Worm (Caenorhabditis elegans) whole organism, L3 larva: Measurements from ENCODE around the gene srab-11.

Experiments
- R02D3.7 ChIP-seq: fragments of 150-350 bp; optimal IDR thresholded peaks from 2 replicates; lab custom pipeline; 2014; ENCODE audit warnings: missing biosample characterization, missing genetic modification characterization
- ZK546.5 ChIP-seq: sonication (generic microtip); optimal IDR thresholded peaks from 2 replicates; lab custom pipeline; 2017; ENCODE audit warnings: missing biosample characterization, missing genetic modification characterization
- aly-2 ChIP-seq: fragments of 150-350 bp; optimal IDR thresholded peaks from 2 replicates; lab custom pipeline; 2014; ENCODE audit warnings: missing biosample characterization, missing genetic modification characterization
- ama-1 ChIP-seq: fragments of 150-350 bp; optimal IDR thresholded peaks from 2 replicates; lab custom pipeline; 2018
- ceh-16 ChIP-seq: sonication (generic microtip); optimal IDR thresholded peaks from 2 replicates; lab custom pipeline; 2017; ENCODE audit warnings: missing biosample characterization, missing genetic modification characterization
- ceh-28 ChIP-seq: fragments of 150-350 bp; optimal IDR thresholded peaks from 2 replicates; lab custom pipeline; 2014; ENCODE audit warnings: missing biosample characterization, missing genetic modification reagents, missing genetic modification characterization
- ceh-82 ChIP-seq: fragments of 150-350 bp; optimal IDR thresholded peaks from 2 replicates; lab custom pipeline; 2014; ENCODE audit warnings: missing biosample characterization, missing genetic modification characterization
- ceh-9 ChIP-seq: sonication (generic microtip); optimal IDR thresholded peaks from 2 replicates; lab custom pipeline; 2018; ENCODE audit warnings: missing biosample characterization, missing genetic modification characterization
- daf-12 ChIP-seq: fragments of 150-350 bp; optimal IDR thresholded peaks from 2 replicates; lab custom pipeline; 2014; ENCODE audit warnings: missing biosample characterization, missing genetic modification reagents, missing genetic modification characterization
- egl-27 ChIP-seq: sonication (generic microtip); optimal IDR thresholded peaks from 4 replicates; lab custom pipeline; 2017; ENCODE audit warnings: missing biosample characterization, missing genetic modification reagents, missing genetic modification characterization
- egl-5 ChIP-seq: fragments of 150-350 bp; optimal IDR thresholded peaks from 2 replicates; lab custom pipeline; 2017; ENCODE audit warnings: missing biosample characterization, missing genetic modification reagents, missing genetic modification characterization, inconsistent platforms
- elt-1 ChIP-seq: fragments of 150-350 bp; optimal IDR thresholded peaks from 2 replicates; lab custom pipeline; 2014; ENCODE audit warnings: missing biosample characterization, missing genetic modification characterization
- elt-2 ChIP-seq: sonication (generic microtip); optimal IDR thresholded peaks from 2 replicates; lab custom pipeline; 2016; ENCODE audit warnings: missing genetic modification reagents, mild to moderate bottlenecking, missing genetic modification characterization, missing compliant biosample characterization
- elt-3 ChIP-seq, 3 experiments: fragments of 150-350 bp in 1 of 3; sonication (generic microtip) in 2 of 3; optimal IDR thresholded peaks; 2 replicates in 2 of 3; 4 replicates in 1 of 3; lab custom pipeline; 2014 to 2017; ENCODE audit warnings: missing biosample characterization in 3 of 3, missing genetic modification characterization in 3 of 3
- eor-1 ChIP-seq, 2 experiments: fragments of 150-350 bp; optimal IDR thresholded peaks; 2 replicates each; lab custom pipeline; 2014 to 2018; ENCODE audit warnings: missing biosample characterization in 2 of 2, missing genetic modification characterization in 2 of 2
- fkh-10 ChIP-seq: sonication (generic microtip); optimal IDR thresholded peaks from 2 replicates; lab custom pipeline; 2017; ENCODE audit warnings: missing biosample characterization, missing genetic modification reagents, missing genetic modification characterization
- fkh-2 ChIP-seq: fragments of 150-350 bp; optimal IDR thresholded peaks from 2 replicates; lab custom pipeline; 2014; ENCODE audit warnings: missing biosample characterization, missing genetic modification reagents, missing genetic modification characterization
- fos-1 ChIP-seq: fragments of 150-350 bp; optimal IDR thresholded peaks from 2 replicates; lab custom pipeline; 2014; ENCODE audit warnings: missing biosample characterization, missing genetic modification characterization
- hmg-11 ChIP-seq: sonication (generic microtip); optimal IDR thresholded peaks from 2 replicates; lab custom pipeline; 2016; ENCODE audit warnings: missing genetic modification characterization, missing compliant biosample characterization
- jun-1 ChIP-seq: fragments of 150-350 bp; optimal IDR thresholded peaks from 2 replicates; lab custom pipeline; 2014; ENCODE audit warnings: missing biosample characterization, missing genetic modification reagents, missing genetic modification characterization
- lin-15B ChIP-seq: fragments of 150-350 bp; optimal IDR thresholded peaks from 2 replicates; lab custom pipeline; 2014; ENCODE audit warnings: missing biosample characterization, missing genetic modification characterization
- lin-39 ChIP-seq: fragments of 150-350 bp; optimal IDR thresholded peaks from 2 replicates; lab custom pipeline; 2018; ENCODE audit warnings: missing biosample characterization, missing genetic modification reagents, missing genetic modification characterization
- lsy-12 ChIP-seq: sonication (generic microtip); optimal IDR thresholded peaks from 2 replicates; lab custom pipeline; 2016; ENCODE audit warnings: mild to moderate bottlenecking, missing genetic modification characterization, missing compliant biosample characterization
- mdl-1 ChIP-seq: fragments of 150-350 bp; optimal IDR thresholded peaks from 2 replicates; lab custom pipeline; 2014; ENCODE audit warnings: missing biosample characterization, missing genetic modification characterization
- mml-1 ChIP-seq: fragments of 150-350 bp; sonication (generic microtip); optimal IDR thresholded peaks from 3 replicates; lab custom pipeline; 2014; ENCODE audit warnings: missing biosample characterization, missing genetic modification characterization
- nfya-1 ChIP-seq: sonication (generic microtip); optimal IDR thresholded peaks from 2 replicates; lab custom pipeline; 2017; ENCODE audit warnings: missing genetic modification characterization, mild to moderate bottlenecking, missing compliant biosample characterization, antibody characterized with exemption, moderate library complexity; ENCODE audit not compliant: insufficient read depth
- nhr-11 ChIP-seq: fragments of 150-350 bp; optimal IDR thresholded peaks from 2 replicates; lab custom pipeline; 2014; ENCODE audit warnings: missing biosample characterization, missing genetic modification characterization
- nhr-12 ChIP-seq: fragments of 150-350 bp; optimal IDR thresholded peaks from 2 replicates; lab custom pipeline; 2014; ENCODE audit warnings: missing biosample characterization, missing genetic modification characterization
- nhr-23 ChIP-seq: fragments of 150-350 bp; optimal IDR thresholded peaks from 2 replicates; lab custom pipeline; 2014; ENCODE audit warnings: missing biosample characterization, missing genetic modification reagents, missing genetic modification characterization
- nhr-237 ChIP-seq: fragments of 150-350 bp; optimal IDR thresholded peaks from 2 replicates; lab custom pipeline; 2014; ENCODE audit warnings: missing biosample characterization, missing genetic modification characterization
- nhr-25 ChIP-seq: sonication (generic microtip); optimal IDR thresholded peaks from 2 replicates; lab custom pipeline; 2017; ENCODE audit warnings: missing biosample characterization, missing genetic modification characterization
- nhr-28 ChIP-seq: fragments of 150-350 bp; optimal IDR thresholded peaks from 2 replicates; lab custom pipeline; 2014; ENCODE audit warnings: missing biosample characterization, missing genetic modification characterization
- nhr-43 ChIP-seq: sonication (generic microtip); optimal IDR thresholded peaks from 2 replicates; lab custom pipeline; 2016; ENCODE audit warnings: mild to moderate bottlenecking, missing genetic modification characterization, missing compliant biosample characterization; ENCODE audit not compliant: poor library complexity, severe bottlenecking
- nhr-67 ChIP-seq: fragments of 150-350 bp; optimal IDR thresholded peaks from 2 replicates; lab custom pipeline; 2014; ENCODE audit warnings: missing biosample characterization, missing genetic modification characterization
- nhr-76 ChIP-seq: fragments of 150-350 bp; sonication (generic microtip); optimal IDR thresholded peaks from 5 replicates; lab custom pipeline; 2014; ENCODE audit warnings: missing biosample characterization, missing genetic modification characterization
- nhr-77 ChIP-seq: fragments of 150-350 bp; optimal IDR thresholded peaks from 2 replicates; lab custom pipeline; 2014; ENCODE audit warnings: missing biosample characterization, missing genetic modification characterization
- pha-4 ChIP-seq: fragments of 150-350 bp; optimal IDR thresholded peaks from 2 replicates; lab custom pipeline; 2014; ENCODE audit warnings: missing biosample characterization, missing genetic modification reagents, missing genetic modification characterization
- pqm-1 ChIP-seq: fragments of 150-350 bp; optimal IDR thresholded peaks from 2 replicates; lab custom pipeline; 2017; ENCODE audit warnings: missing biosample characterization, missing genetic modification characterization, inconsistent platforms
- sea-2 ChIP-seq: fragments of 150-350 bp; sonication (generic microtip); optimal IDR thresholded peaks from 4 replicates; lab custom pipeline; 2014; ENCODE audit warnings: missing biosample characterization, missing genetic modification reagents, missing genetic modification characterization
- skn-1 ChIP-seq: fragments of 150-350 bp; optimal IDR thresholded peaks from 2 replicates; lab custom pipeline; 2014; ENCODE audit warnings: missing biosample characterization, missing genetic modification characterization
- snpc-4 ChIP-seq: fragments of 150-350 bp; optimal IDR thresholded peaks from 2 replicates; lab custom pipeline; 2014; ENCODE audit warnings: missing biosample characterization, missing genetic modification characterization
- tbx-2 ChIP-seq: sonication (generic microtip); optimal IDR thresholded peaks from 2 replicates; lab custom pipeline; 2016; ENCODE audit warnings: mild to moderate bottlenecking, missing genetic modification characterization, missing compliant biosample characterization
- unc-62 ChIP-seq: fragments of 150-350 bp; sonication (generic microtip); optimal IDR thresholded peaks from 4 replicates; lab custom pipeline; 2014; ENCODE audit warnings: missing biosample characterization, missing genetic modification reagents, missing genetic modification characterization
- zag-1 ChIP-seq: fragments of 150-350 bp; optimal IDR thresholded peaks from 2 replicates; lab custom pipeline; 2014; ENCODE audit warnings: missing biosample characterization, missing genetic modification characterization
- ztf-11 ChIP-seq: fragments of 150-350 bp; optimal IDR thresholded peaks from 2 replicates; lab custom pipeline; 2014; ENCODE audit warnings: missing biosample characterization, missing genetic modification characterization
- ztf-4 ChIP-seq: fragments of 150-350 bp; optimal IDR thresholded peaks from 2 replicates; lab custom pipeline; 2014; ENCODE audit warnings: missing biosample characterization, missing genetic modification characterization

srab-11 gene

ce11 chrV:3193091-3193608 is 46.3 kb upstream of the srab-11 start, which contains the start of the genes Y73C8B.3 and Y73C8B.9:
Y73C8B.3 (minus strand) TSS chrV:3193237.
Y73C8B.9 (plus strand) TSS chrV:3193558.
- TF ChIP-seq R02D3.7 (no peak), nhr-67 (no peak), nhr-77 (no peak), lin-39 (tag; lab: Kevin White, UChicago) (no peak), nhr-237 (tag; lab: Kevin White, UChicago) (no peak), hmg-11 (tag; lab: Kevin White, UChicago) (peak; percentile 28), pqm-1 (tag; lab: Kevin White, UChicago) (peak; percentile 93), pha-4 (tag; lab: Kevin White, UChicago) (no peak), ZK546.5 (tag; lab: Kevin White, UChicago) (no peak), elt-2 (tag; lab: Kevin White, UChicago) (peak; percentile 88), nhr-12 (tag; lab: Kevin White, UChicago) (no peak), nhr-11 (tag; lab: Kevin White, UChicago) (no peak), mml-1 (tag; lab: Kevin White, UChicago) (no peak), ceh-28 (tag; lab: Kevin White, UChicago) (peak; percentile 12), nhr-25 (tag; lab: Kevin White, UChicago) (no peak), skn-1 (tag; lab: Kevin White, UChicago) (no peak), sea-2 (GFP tag; lab: Kevin White, UChicago) (no peak), eor-1 (tag; optimal IDR thresholded peaks at IDR 0.05; lab: Kevin White, UChicago) (no peak), ama-1 (no peak), elt-3 (tag; optimal IDR thresholded peaks at IDR 0.05; lab: Kevin White, UChicago) (no peak), egl-5 (no peak), nhr-76 (no peak), nfya-1 (tag; lab: Kevin White, UChicago) (peak; percentile 8), nhr-28 (tag; lab: Kevin White, UChicago) (no peak), fos-1 (tag; lab: Kevin White, UChicago) (no peak), aly-2 (tag; lab: Kevin White, UChicago) (no peak), mdl-1 (tag; lab: Kevin White, UChicago) (no peak), unc-62 (GFP tag; lab: Kevin White, UChicago) (no peak), tbx-2 (tag; lab: Kevin White, UChicago) (no peak), ceh-9 (tag; lab: Kevin White, UChicago) (no peak), zag-1 (tag; lab: Kevin White, UChicago) (no peak), lsy-12 (no peak), nhr-43 (tag; lab: Kevin White, UChicago) (no peak), snpc-4 (tag; lab: Kevin White, UChicago) (no peak), lin-15B (tag; lab: Kevin White, UChicago) (no peak), nhr-23 (tag; lab: Kevin White, UChicago) (peak; percentile 58), fkh-2 (tag; lab: Kevin White, UChicago) (no peak), ztf-11 (tag; lab: Kevin White, UChicago) (no peak), fkh-10 (GFP tag; lab: Kevin White, UChicago) (no peak), ceh-16 (no peak), egl-27 (tag; lab: Kevin White, UChicago) (no peak), elt-1 (tag; lab: Kevin White, UChicago) (no peak), ceh-82 (tag; lab: Kevin White, UChicago) (no peak), daf-12 (tag; lab: Kevin White, UChicago) (no peak), ztf-4 (no peak)

DNA sequence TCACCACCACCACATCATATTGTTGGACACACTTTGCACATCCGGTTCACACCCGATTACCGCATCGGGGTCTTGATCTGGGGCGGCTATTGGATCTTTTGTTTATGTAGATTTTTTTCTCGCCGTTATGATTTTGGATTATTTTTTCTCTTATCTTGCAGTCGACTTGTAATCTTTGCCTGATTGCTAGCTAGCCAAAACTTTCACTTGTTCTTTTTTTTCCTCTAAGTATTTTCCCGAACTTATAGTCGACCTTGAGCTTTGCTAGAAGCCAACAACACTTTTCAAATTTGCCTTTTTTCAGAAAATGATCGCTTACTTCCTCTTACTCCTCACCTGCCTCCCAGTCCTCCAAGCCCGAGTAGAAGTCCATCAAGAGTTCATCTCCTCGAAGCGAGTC is 41.2 kb upstream of the srab-11 start, which contains the start of gene lag-2:
Gene lag-2, plus strand, starts transcription at position 301 of the 400 bp plus-strand sequence.
- no peak for TF ChIP-seq tbx-2 (tag; lab: Kevin White, UChicago)
- TF ChIP-seq fkh-2 (tag; lab: Kevin White, UChicago): no peak
- no peak for TF ChIP-seq nhr-23 (tag; lab: Kevin White, UChicago)
- no peak for TF ChIP-seq skn-1 (tag; lab: Kevin White, UChicago)
- TF ChIP-seq nhr-12 (tag; lab: Kevin White, UChicago): no peak
- TF ChIP-seq ama-1: no peak
- no peak for TF ChIP-seq R02D3.7
- TF ChIP-seq elt-1 (tag; lab: Kevin White, UChicago): no peak
- TF ChIP-seq lsy-12: no peak
- no peak for TF ChIP-seq mdl-1 (tag; lab: Kevin White, UChicago)
- TF ChIP-seq jun-1 (tag; lab: Kevin White, UChicago): no peak
- no peak for TF ChIP-seq snpc-4 (tag; lab: Kevin White, UChicago)
- TF ChIP-seq lin-15B (tag; lab: Kevin White, UChicago): no peak
- TF ChIP-seq fos-1 (tag; lab: Kevin White, UChicago): no peak
- TF ChIP-seq hmg-11 (tag; lab: Kevin White, UChicago): no peak
- TF ChIP-seq ceh-28 (tag; lab: Kevin White, UChicago): no peak
- no peak for TF ChIP-seq elt-3 (tag; optimal IDR thresholded peaks at IDR 0.05; lab: Kevin White, UChicago)
